Worm (Caenorhabditis elegans) whole organism, L2 larva: ENCODE data around the gene R07E3.6.

Source experiments
- C34F6.9 ChIP-seq: fragments of 150-350 bp; optimal IDR thresholded peaks from 2 replicates; lab custom pipeline; 2014; ENCODE audit warnings: missing biosample characterization, missing genetic modification characterization
- F13H6.1 ChIP-seq: sonication (generic microtip); optimal IDR thresholded peaks from 2 replicates; lab custom pipeline; 2016; ENCODE audit warnings: missing genetic modification characterization, missing compliant biosample characterization
- R02D3.7 ChIP-seq: fragments of 150-350 bp; optimal IDR thresholded peaks from 2 replicates; lab custom pipeline; 2014; ENCODE audit warnings: missing biosample characterization, missing genetic modification characterization
- Y55F3AM.14 ChIP-seq: fragments of 200-800 bp; sonication (Bioruptor generic); optimal IDR thresholded peaks from 2 replicates; lab custom pipeline; 2018; ENCODE audit warnings: mild to moderate bottlenecking, missing genetic modification characterization, missing compliant biosample characterization
- ZK546.5 ChIP-seq: sonication (generic microtip); optimal IDR thresholded peaks from 2 replicates; lab custom pipeline; 2017; ENCODE audit warnings: missing biosample characterization, missing genetic modification characterization
- alr-1 ChIP-seq: fragments of 150-350 bp; optimal IDR thresholded peaks from 2 replicates; lab custom pipeline; 2014; ENCODE audit warnings: missing biosample characterization, missing genetic modification characterization
- ama-1 ChIP-seq: fragments of 150-350 bp; optimal IDR thresholded peaks from 2 replicates; lab custom pipeline; 2018; ENCODE audit warnings: inconsistent platforms
- ceh-16 ChIP-seq: fragments of 150-350 bp; optimal IDR thresholded peaks from 2 replicates; lab custom pipeline; 2014; ENCODE audit warnings: missing biosample characterization, missing genetic modification characterization
- ceh-82 ChIP-seq: fragments of 150-350 bp; optimal IDR thresholded peaks from 2 replicates; lab custom pipeline; 2014; ENCODE audit warnings: missing biosample characterization, missing genetic modification characterization
- crh-2 ChIP-seq: sonication (generic microtip); optimal IDR thresholded peaks from 2 replicates; lab custom pipeline; 2017; ENCODE audit warnings: missing biosample characterization, missing genetic modification characterization
- dmd-4 ChIP-seq: sonication (generic microtip); optimal IDR thresholded peaks from 2 replicates; lab custom pipeline; 2017; ENCODE audit warnings: missing biosample characterization, missing genetic modification characterization
- egl-27 ChIP-seq: sonication (generic microtip); optimal IDR thresholded peaks from 3 replicates; lab custom pipeline; 2017; ENCODE audit warnings: missing biosample characterization, missing genetic modification reagents, missing genetic modification characterization
- elt-1 ChIP-seq: fragments of 150-350 bp; optimal IDR thresholded peaks from 2 replicates; lab custom pipeline; 2014; ENCODE audit warnings: missing biosample characterization, missing genetic modification characterization
- elt-3 ChIP-seq: sonication (generic microtip); optimal IDR thresholded peaks from 2 replicates; lab custom pipeline; 2017; ENCODE audit warnings: missing biosample characterization, missing genetic modification characterization
- gmeb-1 ChIP-seq: fragments of 150-350 bp; optimal IDR thresholded peaks from 2 replicates; lab custom pipeline; 2014; ENCODE audit warnings: missing biosample characterization, missing genetic modification characterization
- lin-11 ChIP-seq: fragments of 150-350 bp; sonication (generic microtip); optimal IDR thresholded peaks from 2 replicates; lab custom pipeline; 2014; ENCODE audit warnings: missing biosample characterization, missing genetic modification characterization, inconsistent platforms, mixed read lengths
- lin-13 ChIP-seq: fragments of 150-350 bp; optimal IDR thresholded peaks from 2 replicates; lab custom pipeline; 2014; ENCODE audit warnings: missing biosample characterization, missing genetic modification reagents, missing genetic modification characterization
- lin-39 ChIP-seq: fragments of 150-350 bp; optimal IDR thresholded peaks from 2 replicates; lab custom pipeline; 2014; ENCODE audit warnings: missing biosample characterization, missing genetic modification reagents, missing genetic modification characterization
- mdl-1 ChIP-seq, 2 experiments: fragments of 150-350 bp in 1 of 2; sonication (generic microtip) in 1 of 2; optimal IDR thresholded peaks; 2 replicates each; lab custom pipeline; 2017; ENCODE audit warnings: missing biosample characterization in 2 of 2, missing genetic modification characterization in 2 of 2
- nhr-10 ChIP-seq: sonication (generic microtip); optimal IDR thresholded peaks from 2 replicates; lab custom pipeline; 2017; ENCODE audit warnings: missing biosample characterization, missing genetic modification characterization
- nhr-11 ChIP-seq: fragments of 150-350 bp; optimal IDR thresholded peaks from 2 replicates; lab custom pipeline; 2014; ENCODE audit warnings: missing biosample characterization, missing genetic modification characterization
- nhr-12 ChIP-seq: fragments of 150-350 bp; optimal IDR thresholded peaks from 2 replicates; lab custom pipeline; 2014; ENCODE audit warnings: missing biosample characterization, missing genetic modification characterization
- nhr-21 ChIP-seq: fragments of 150-350 bp; optimal IDR thresholded peaks from 2 replicates; lab custom pipeline; 2014; ENCODE audit warnings: missing biosample characterization, missing genetic modification characterization
- nhr-23 ChIP-seq: fragments of 150-350 bp; optimal IDR thresholded peaks from 2 replicates; lab custom pipeline; 2014; ENCODE audit warnings: missing biosample characterization, missing genetic modification reagents, missing genetic modification characterization
- nhr-237 ChIP-seq: fragments of 150-350 bp; optimal IDR thresholded peaks from 2 replicates; lab custom pipeline; 2014; ENCODE audit warnings: missing biosample characterization, missing genetic modification characterization
- nhr-25 ChIP-seq: fragments of 150-350 bp; sonication (generic microtip); optimal IDR thresholded peaks from 3 replicates; lab custom pipeline; 2014; ENCODE audit warnings: missing biosample characterization, missing genetic modification characterization
- nhr-6 ChIP-seq: fragments of 150-350 bp; optimal IDR thresholded peaks from 2 replicates; lab custom pipeline; 2014; ENCODE audit warnings: missing biosample characterization, missing genetic modification characterization
- peb-1 ChIP-seq: fragments of 150-350 bp; optimal IDR thresholded peaks from 2 replicates; lab custom pipeline; 2014; ENCODE audit warnings: missing biosample characterization, missing genetic modification characterization
- skn-1 ChIP-seq: sonication (generic microtip); optimal IDR thresholded peaks from 2 replicates; lab custom pipeline; 2017; ENCODE audit warnings: missing biosample characterization, missing genetic modification characterization
- sma-3 ChIP-seq: sonication (generic microtip); optimal IDR thresholded peaks from 2 replicates; lab custom pipeline; 2016; ENCODE audit warnings: missing genetic modification reagents, missing genetic modification characterization, missing compliant biosample characterization
- sma-9 ChIP-seq, 2 experiments: fragments of 150-350 bp in 1 of 2; sonication (generic microtip) in 1 of 2; optimal IDR thresholded peaks; 2 replicates each; lab custom pipeline; 2014 to 2016; ENCODE audit warnings: missing genetic modification characterization in 2 of 2, mild to moderate bottlenecking in 1 of 2, missing biosample characterization in 1 of 2, missing compliant biosample characterization in 1 of 2, missing genetic modification reagents in 1 of 2, moderate library complexity in 1 of 2
- snpc-4 ChIP-seq: fragments of 150-350 bp; optimal IDR thresholded peaks from 2 replicates; lab custom pipeline; 2014; ENCODE audit warnings: missing biosample characterization, missing genetic modification characterization
- unc-55 ChIP-seq: fragments of 150-350 bp; sonication (generic microtip); optimal IDR thresholded peaks from 3 replicates; lab custom pipeline; 2014; ENCODE audit warnings: missing biosample characterization, missing genetic modification reagents, missing genetic modification characterization
- ztf-1 ChIP-seq: fragments of 200-800 bp; sonication (Bioruptor generic); conservative IDR thresholded peaks from 2 replicates; pipeline ENCODE4 v1.3.6; 2022; ENCODE audit warnings: missing genetic modification characterization, missing compliant biosample characterization
- ztf-11 ChIP-seq: sonication (generic microtip); optimal IDR thresholded peaks from 2 replicates; lab custom pipeline; 2017; ENCODE audit warnings: missing biosample characterization, missing genetic modification characterization
- ztf-4 ChIP-seq: fragments of 150-350 bp; optimal IDR thresholded peaks from 2 replicates; lab custom pipeline; 2014; ENCODE audit warnings: missing biosample characterization, missing genetic modification characterization

R07E3.6 gene

DNA sequence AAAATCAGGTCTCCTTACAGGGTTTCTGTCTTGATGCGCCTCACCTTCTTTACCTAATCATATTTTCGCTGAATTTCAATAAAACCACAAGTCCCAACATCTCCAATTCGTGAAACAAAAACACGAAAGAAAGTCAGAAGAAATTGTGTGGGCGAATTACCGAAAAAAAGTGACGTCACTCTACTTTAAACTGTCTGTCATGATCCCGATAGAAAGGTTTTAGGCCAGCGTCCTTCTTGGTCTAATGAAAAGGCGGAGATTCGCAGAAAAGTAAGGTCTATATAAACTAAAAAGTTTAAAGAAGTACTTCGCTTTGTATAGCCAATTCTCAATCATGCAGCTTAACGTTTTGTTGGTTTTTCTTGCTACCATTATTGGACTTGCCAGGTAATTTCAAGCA is 11.2 kb upstream of the R07E3.6 start, which contains the start of gene cnc-8:
cnc-8 (plus strand) TSS at position 307 of the 400 bp plus-strand sequence.
- TF ChIP-seq nhr-25 (tag; lab: Kevin White, UChicago) (peak; percentile 61), sma-9 (GFP tag; optimal IDR thresholded peaks at IDR 0.05; lab: Kevin White, UChicago) (peak; percentile 18), sma-9 (tag; optimal IDR thresholded peaks at IDR 0.05; lab: Kevin White, UChicago) (no peak), Y55F3AM.14 (no peak), crh-2 (peak; percentile 36), skn-1 (tag; lab: Kevin White, UChicago) (no peak), lin-11 (no peak), sma-3 (GFP tag; lab: Kevin White, UChicago) (peak; percentile 68), egl-27 (no peak), nhr-6 (tag; lab: Kevin White, UChicago) (no peak), nhr-10 (tag; lab: Kevin White, UChicago) (no peak), lin-13 (no peak), ama-1 (lab: Kevin White, UChicago) (peak; percentile 8)

ce11 chrX:10306923-10307322 is 10.6 kb upstream of the R07E3.6 start:
- TF ChIP-seq nhr-21 (tag; lab: Kevin White, UChicago) (peak; percentile 14), alr-1 (tag; lab: Kevin White, UChicago) (no peak), sma-9 (GFP tag; optimal IDR thresholded peaks at IDR 0.05; lab: Kevin White, UChicago) (peak; percentile 69), sma-9 (tag; optimal IDR thresholded peaks at IDR 0.05; lab: Kevin White, UChicago) (no peak)
- TF ChIP-seq, all 48 proteins: peak for 2

- TF ChIP-seq ama-1 (lab: Kevin White, UChicago) (no peak), ztf-11 (tag; lab: Kevin White, UChicago) (no peak), F13H6.1 (tag; lab: Kevin White, UChicago) (no peak), elt-3 (tag; lab: Kevin White, UChicago) (no peak), ZK546.5 (tag; lab: Kevin White, UChicago) (no peak), alr-1 (tag; lab: Kevin White, UChicago) (no peak), ceh-82 (no peak), nhr-12 (no peak), snpc-4 (tag; lab: Kevin White, UChicago) (no peak), nhr-237 (tag; lab: Kevin White, UChicago) (no peak), ztf-1 (GFP tag; lab: Robert Waterston, UW) (no peak), C34F6.9 (tag; lab: Kevin White, UChicago) (no peak), mdl-1 (tag; optimal IDR thresholded peaks at IDR 0.05; lab: Kevin White, UChicago) (no peak), lin-39 (tag; lab: Kevin White, UChicago) (no peak), Y55F3AM.14 (no peak), unc-55 (no peak), nhr-25 (tag; lab: Kevin White, UChicago) (no peak)
Measured at ce11 chrX:10307495-10307894, 10.0 kb upstream of the R07E3.6 start, which contains the start of gene F41E7.7. Gene F41E7.7 (plus strand): TSS chrX:10307795.

DNA sequence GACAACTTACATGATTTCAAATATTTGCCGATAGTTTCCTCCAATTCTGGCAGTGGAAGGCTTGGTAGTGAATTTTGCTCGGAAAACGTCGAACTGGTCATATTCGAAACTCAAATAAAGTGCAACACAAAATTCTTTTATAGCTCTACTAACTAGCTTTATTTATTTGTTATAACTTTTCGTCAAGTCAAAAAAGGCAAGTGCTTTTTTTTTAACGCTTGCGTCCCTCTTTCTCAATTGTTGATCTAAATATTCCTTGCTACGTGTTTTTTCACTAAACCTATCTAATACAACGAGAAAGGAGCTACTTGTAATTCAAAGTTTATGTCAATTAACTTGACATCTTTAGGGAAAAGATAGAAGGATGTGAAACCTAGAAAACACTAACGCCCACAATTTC is 7.2 kb upstream of the R07E3.6 start, which contains the start of gene F41E7.6:
F41E7.6 (minus strand) TSS at position 101 of the 400 bp plus-strand sequence.
- TF ChIP-seq crh-2 (no peak), nhr-10 (tag; lab: Kevin White, UChicago) (no peak), ceh-82 (no peak), elt-3 (tag; lab: Kevin White, UChicago) (no peak), lin-11 (no peak), nhr-11 (no peak), ztf-1 (GFP tag; lab: Robert Waterston, UW) (no peak), F13H6.1 (tag; lab: Kevin White, UChicago) (no peak), peb-1 (tag; lab: Kevin White, UChicago) (no peak), dmd-4 (tag; lab: Kevin White, UChicago) (no peak), R02D3.7 (no peak), gmeb-1 (tag; lab: Kevin White, UChicago) (no peak), nhr-23 (tag; lab: Kevin White, UChicago) (no peak), ztf-11 (tag; lab: Kevin White, UChicago) (no peak), ztf-4 (tag; lab: Kevin White, UChicago) (no peak), ceh-16 (tag; lab: Kevin White, UChicago) (no peak), elt-1 (tag; lab: Kevin White, UChicago) (no peak)
